Fruit fly (Drosophila melanogaster): ENCODE measurements around the gene CG9356.

Gene CG9356

DNA sequence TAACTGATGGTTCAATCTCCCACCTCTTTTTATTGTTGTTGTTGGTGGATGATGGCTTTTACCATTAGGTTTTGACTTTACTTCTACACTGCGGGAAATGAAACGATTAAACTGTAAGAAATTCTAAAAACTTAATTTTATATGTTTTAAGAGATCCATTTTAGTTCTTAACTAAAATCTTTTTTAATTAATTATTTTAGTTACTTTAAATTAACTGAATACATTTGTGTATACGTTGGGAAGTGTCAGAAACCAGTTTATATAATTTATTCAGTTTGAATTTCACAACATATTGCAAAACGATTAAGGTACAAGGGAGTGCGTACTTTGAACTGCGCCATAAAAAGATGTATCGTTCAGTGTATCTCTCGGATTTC lies 50.8 kb downstream of the CG9356 start (continued):
- no peak for TF ChIP-seq al (GFP tag; IDR thresholded peaks at IDR 0.05)
- no peak for TF ChIP-seq wek (GFP tag; optimal IDR thresholded peaks at IDR 0.05)
- peak; percentile 59 for TF ChIP-seq psq (GFP tag; optimal IDR thresholded peaks at IDR 0.05)
- peak; percentile 46 for TF ChIP-seq CG1647 (GFP tag; optimal IDR thresholded peaks at IDR 0.05)
- peak; percentile 62 for TF ChIP-seq CG15696 (tag; optimal IDR thresholded peaks at IDR 0.05)
- peak; percentile 63 for TF ChIP-seq CG6683 (GFP tag; optimal IDR thresholded peaks at IDR 0.05)
- no peak for TF ChIP-seq eyg (GFP tag; optimal IDR thresholded peaks at IDR 0.05)
- peak; percentile 67 for TF ChIP-seq zf30C (GFP tag; optimal IDR thresholded peaks at IDR 0.05)
- TF ChIP-seq CoRest (tag; optimal IDR thresholded peaks at IDR 0.05) = peak; percentile 93
- no peak for TF ChIP-seq CG3726 (GFP tag; IDR thresholded peaks at IDR 0.05)
- TF ChIP-seq CG12942 (GFP tag; optimal IDR thresholded peaks at IDR 0.05) = peak; percentile 78
- peak; percentile 70 for TF ChIP-seq D19B (GFP tag; optimal IDR thresholded peaks at IDR 0.05)
- TF ChIP-seq CG6765 (GFP tag; optimal IDR thresholded peaks at IDR 0.05) = peak; percentile 36
- peak; percentile 62 for TF ChIP-seq CG5245 (GFP tag; optimal IDR thresholded peaks at IDR 0.05)
- TF ChIP-seq CG34224 (GFP tag; IDR thresholded peaks at IDR 0.05; ENCODE audit: partially characterized antibody) = no peak
- TF ChIP-seq gcm2 (GFP tag; optimal IDR thresholded peaks at IDR 0.05) = no peak
- TF ChIP-seq CG10267 (tag; optimal IDR thresholded peaks at IDR 0.05) = peak; percentile 89
- TF ChIP-seq Usf (GFP tag; optimal IDR thresholded peaks at IDR 0.05) = peak; percentile 46
- peak; percentile 48 for TF ChIP-seq slou (GFP tag; optimal IDR thresholded peaks at IDR 0.05)
- TF ChIP-seq tll (GFP tag; optimal IDR thresholded peaks at IDR 0.05) = peak in 1 of 2 experiments; percentile 68
- peak; percentile 59 for TF ChIP-seq ewg (GFP tag; optimal IDR thresholded peaks at IDR 0.05)
- TF ChIP-seq CG11695 (GFP tag; IDR thresholded peaks at IDR 0.05) = no peak
- TF ChIP-seq tap (tag; optimal IDR thresholded peaks at IDR 0.05) = peak; percentile 92
- TF ChIP-seq CG12219 (GFP tag; optimal IDR thresholded peaks at IDR 0.05) = peak; percentile 54
- peak; percentile 93 for TF ChIP-seq Sox102F (GFP tag; optimal IDR thresholded peaks at IDR 0.05)
- no peak for TF ChIP-seq Kr (GFP tag; optimal IDR thresholded peaks at IDR 0.05)
- peak; percentile 50 for TF ChIP-seq CG4854 (GFP tag; optimal IDR thresholded peaks at IDR 0.05)
- TF ChIP-seq scrt (GFP tag; optimal IDR thresholded peaks at IDR 0.05) = peak; percentile 86
- peak; percentile 42 for TF ChIP-seq CG7987 (GFP tag; optimal IDR thresholded peaks at IDR 0.05)
- TF ChIP-seq phol (tag; optimal IDR thresholded peaks at IDR 0.05) = peak; percentile 92
- TF ChIP-seq CG6254 (GFP tag; optimal IDR thresholded peaks at IDR 0.05) = peak; percentile 80
- TF ChIP-seq Trl (optimal IDR thresholded peaks at IDR 0.05) = peak in 1 of 2 experiments; percentile 12
- TF ChIP-seq Trl (GFP tag; optimal IDR thresholded peaks at IDR 0.05) = no peak
- peak; percentile 84 for TF ChIP-seq dmrt11E (tag; optimal IDR thresholded peaks at IDR 0.05)
- TF ChIP-seq pb (GFP tag; optimal IDR thresholded peaks at IDR 0.05) = peak; percentile 13
- TF ChIP-seq CG33213 (GFP tag; optimal IDR thresholded peaks at IDR 0.05) = peak; percentile 6
- TF ChIP-seq fd3F (GFP tag; optimal IDR thresholded peaks at IDR 0.05) = peak; percentile 83
- TF ChIP-seq bcd (GFP tag; optimal IDR thresholded peaks at IDR 0.05) = peak; percentile 85
- no peak for TF ChIP-seq nerfin-2 (GFP tag; IDR thresholded peaks at IDR 0.05; ENCODE audit: partially characterized antibody)
- TF ChIP-seq her (GFP tag; optimal IDR thresholded peaks at IDR 0.05) = no peak
- TF ChIP-seq CG18011 (GFP tag; optimal IDR thresholded peaks at IDR 0.05) = peak; percentile 45
- peak; percentile 67 for TF ChIP-seq ems (GFP tag; optimal IDR thresholded peaks at IDR 0.05)
- TF ChIP-seq pfk (GFP tag; optimal IDR thresholded peaks at IDR 0.05) = no peak
- TF ChIP-seq Hr78 (GFP tag; optimal IDR thresholded peaks at IDR 0.05) = no peak
- peak; percentile 53 for TF ChIP-seq CG16863 (GFP tag; optimal IDR thresholded peaks at IDR 0.05)
- no peak for TF ChIP-seq CG14441 (GFP tag; IDR thresholded peaks at IDR 0.05)
- no peak for TF ChIP-seq H2.0 (GFP tag; IDR thresholded peaks at IDR 0.05)
- TF ChIP-seq esg (GFP tag; conservative IDR thresholded peaks at IDR 0.05) = no peak
- no peak for TF ChIP-seq CG7963 (GFP tag; IDR thresholded peaks at IDR 0.05; ENCODE audit: partially characterized antibody)
- no peak for TF ChIP-seq CG14860 (GFP tag; IDR thresholded peaks at IDR 0.05; ENCODE audit: partially characterized antibody)

Data from whole organism, embryonic.